Worm (Caenorhabditis elegans) whole organism, mixed stage, embryonic: ENCODE data around the gene sedl-1.
A peak's percentile ranks its signal among the peaks of the same experiment; 100 is the strongest.

Source experiments
- M03D4.4 ChIP-seq: sonication (generic microtip); optimal IDR thresholded peaks from 2 replicates; lab custom pipeline; 2017; ENCODE audit warnings: mild to moderate bottlenecking, missing genetic modification characterization, missing compliant biosample characterization
- bed-3 ChIP-seq: fragments of 200-800 bp; sonication (Bioruptor generic); optimal IDR thresholded peaks from 3 replicates; lab custom pipeline; 2018; ENCODE audit warnings: mild to moderate bottlenecking, missing genetic modification characterization, moderate library complexity, missing compliant biosample characterization
- blmp-1 ChIP-seq: fragments of 150-350 bp; optimal IDR thresholded peaks from 2 replicates; lab custom pipeline; 2014; ENCODE audit warnings: missing biosample characterization, missing genetic modification characterization
- ceh-39 ChIP-seq: fragments of 150-350 bp; optimal IDR thresholded peaks from 2 replicates; lab custom pipeline; 2014; ENCODE audit warnings: missing biosample characterization, missing genetic modification characterization
- ceh-43 ChIP-seq: fragments of 200-800 bp; sonication (Bioruptor generic); optimal IDR thresholded peaks from 2 replicates; lab custom pipeline; 2018; ENCODE audit warnings: mild to moderate bottlenecking, missing genetic modification characterization, moderate library complexity, missing compliant biosample characterization
- ceh-83 ChIP-seq: fragments of 200-800 bp; sonication (Bioruptor generic); optimal IDR thresholded peaks from 2 replicates; lab custom pipeline; 2018; ENCODE audit warnings: mild to moderate bottlenecking, missing genetic modification characterization, missing compliant biosample characterization
- ces-1 ChIP-seq: fragments of 150-350 bp; optimal IDR thresholded peaks from 2 replicates; lab custom pipeline; 2014; ENCODE audit warnings: missing biosample characterization, missing genetic modification reagents, missing genetic modification characterization
- cnd-1 ChIP-seq: fragments of 200-800 bp; sonication (Bioruptor generic); optimal IDR thresholded peaks from 2 replicates; lab custom pipeline; 2018; ENCODE audit warnings: mild to moderate bottlenecking, missing genetic modification characterization, missing compliant biosample characterization
- drap-1 ChIP-seq: fragments of 200-800 bp; sonication (Bioruptor generic); optimal IDR thresholded peaks from 3 replicates; lab custom pipeline; 2018; ENCODE audit warnings: mild to moderate bottlenecking, missing genetic modification characterization, missing compliant biosample characterization
- elt-1 ChIP-seq: sonication (generic microtip); optimal IDR thresholded peaks from 2 replicates; lab custom pipeline; 2017; ENCODE audit warnings: missing genetic modification characterization, mild to moderate bottlenecking, missing compliant biosample characterization, antibody characterized with exemption, moderate library complexity, borderline replicate concordance; ENCODE audit not compliant: insufficient read depth
- elt-3 ChIP-seq: fragments of 150-350 bp; optimal IDR thresholded peaks from 2 replicates; lab custom pipeline; 2014; ENCODE audit warnings: missing biosample characterization, missing genetic modification characterization
- flh-1 ChIP-seq: fragments of 200-800 bp; sonication (Bioruptor generic); optimal IDR thresholded peaks from 2 replicates; lab custom pipeline; 2018; ENCODE audit warnings: mild to moderate bottlenecking, missing genetic modification characterization, moderate library complexity, missing compliant biosample characterization
- ham-2 ChIP-seq: fragments of 200-800 bp; sonication (Bioruptor generic); optimal IDR thresholded peaks from 2 replicates; lab custom pipeline; 2018; ENCODE audit warnings: mild to moderate bottlenecking, missing genetic modification characterization, missing compliant biosample characterization
- hlh-1 ChIP-seq: fragments of 150-350 bp; optimal IDR thresholded peaks from 2 replicates; lab custom pipeline; 2014; ENCODE audit warnings: missing biosample characterization, missing genetic modification reagents, missing genetic modification characterization
- lin-13 ChIP-seq: fragments of 150-350 bp; optimal IDR thresholded peaks from 2 replicates; lab custom pipeline; 2014; ENCODE audit warnings: missing biosample characterization, missing genetic modification characterization
- lin-32 ChIP-seq: fragments of 200-800 bp; sonication (Bioruptor generic); optimal IDR thresholded peaks from 2 replicates; lab custom pipeline; 2018; ENCODE audit warnings: mild to moderate bottlenecking, missing genetic modification characterization, missing compliant biosample characterization
- lsy-2 ChIP-seq: fragments of 150-350 bp; optimal IDR thresholded peaks from 2 replicates; lab custom pipeline; 2014; ENCODE audit warnings: missing biosample characterization, missing genetic modification characterization
- mab-5 ChIP-seq: fragments of 150-350 bp; optimal IDR thresholded peaks from 2 replicates; lab custom pipeline; 2014; ENCODE audit warnings: missing biosample characterization, missing genetic modification characterization
- mep-1 ChIP-seq: fragments of 150-350 bp; optimal IDR thresholded peaks from 2 replicates; lab custom pipeline; 2017; ENCODE audit warnings: missing biosample characterization, missing genetic modification reagents, missing genetic modification characterization, inconsistent platforms
- mls-2 ChIP-seq: sonication (generic microtip); optimal IDR thresholded peaks from 2 replicates; lab custom pipeline; 2016; ENCODE audit warnings: mild to moderate bottlenecking, missing genetic modification characterization, moderate library complexity, missing compliant biosample characterization
- nhr-12 ChIP-seq: fragments of 150-350 bp; optimal IDR thresholded peaks from 2 replicates; lab custom pipeline; 2014; ENCODE audit warnings: missing biosample characterization, missing genetic modification characterization
- nhr-2 ChIP-seq: fragments of 150-350 bp; optimal IDR thresholded peaks from 2 replicates; lab custom pipeline; 2014; ENCODE audit warnings: missing biosample characterization, missing genetic modification characterization
- nhr-237 ChIP-seq: fragments of 150-350 bp; optimal IDR thresholded peaks from 2 replicates; lab custom pipeline; 2014; ENCODE audit warnings: missing biosample characterization, missing genetic modification characterization
- nhr-28 ChIP-seq: fragments of 150-350 bp; optimal IDR thresholded peaks from 2 replicates; lab custom pipeline; 2014; ENCODE audit warnings: missing biosample characterization, missing genetic modification characterization
- nhr-76 ChIP-seq: sonication (generic microtip); optimal IDR thresholded peaks from 2 replicates; lab custom pipeline; 2017; ENCODE audit warnings: missing biosample characterization, missing genetic modification characterization
- pha-4 ChIP-seq: fragments of 150-350 bp; optimal IDR thresholded peaks from 2 replicates; lab custom pipeline; 2018; ENCODE audit warnings: missing biosample characterization, missing genetic modification reagents, missing genetic modification characterization
- sem-2 ChIP-seq: fragments of 200-800 bp; sonication (Bioruptor generic); optimal IDR thresholded peaks from 2 replicates; lab custom pipeline; 2018; ENCODE audit warnings: mild to moderate bottlenecking, missing genetic modification characterization, missing compliant biosample characterization
- snpc-4 ChIP-seq: fragments of 150-350 bp; optimal IDR thresholded peaks from 2 replicates; lab custom pipeline; 2014; ENCODE audit warnings: missing biosample characterization, missing genetic modification characterization
- sptf-1 ChIP-seq: sonication (generic microtip); optimal IDR thresholded peaks from 2 replicates; lab custom pipeline; 2017; ENCODE audit warnings: mild to moderate bottlenecking, missing genetic modification characterization, moderate library complexity, missing compliant biosample characterization
- tbx-8 ChIP-seq: fragments of 200-800 bp; sonication (Bioruptor generic); optimal IDR thresholded peaks from 2 replicates; lab custom pipeline; 2018; ENCODE audit warnings: mild to moderate bottlenecking, missing genetic modification characterization, moderate library complexity, missing compliant biosample characterization
- unc-120 ChIP-seq: sonication (generic microtip); optimal IDR thresholded peaks from 2 replicates; lab custom pipeline; 2017; ENCODE audit warnings: missing genetic modification characterization, missing compliant biosample characterization; ENCODE audit not compliant: poor library complexity, severe bottlenecking
- unc-39 ChIP-seq: fragments of 150-350 bp; optimal IDR thresholded peaks from 2 replicates; lab custom pipeline; 2014; ENCODE audit warnings: missing biosample characterization, missing genetic modification characterization
- unc-62 ChIP-seq: fragments of 150-350 bp; optimal IDR thresholded peaks from 2 replicates; lab custom pipeline; 2014; ENCODE audit warnings: missing biosample characterization, missing genetic modification reagents, missing genetic modification characterization
- zip-8 ChIP-seq: fragments of 150-350 bp; optimal IDR thresholded peaks from 2 replicates; lab custom pipeline; 2014; ENCODE audit warnings: missing biosample characterization, missing genetic modification characterization
- ztf-11 ChIP-seq: fragments of 150-350 bp; optimal IDR thresholded peaks from 2 replicates; lab custom pipeline; 2014; ENCODE audit warnings: missing biosample characterization, missing genetic modification characterization

The sedl-1 gene

DNA sequence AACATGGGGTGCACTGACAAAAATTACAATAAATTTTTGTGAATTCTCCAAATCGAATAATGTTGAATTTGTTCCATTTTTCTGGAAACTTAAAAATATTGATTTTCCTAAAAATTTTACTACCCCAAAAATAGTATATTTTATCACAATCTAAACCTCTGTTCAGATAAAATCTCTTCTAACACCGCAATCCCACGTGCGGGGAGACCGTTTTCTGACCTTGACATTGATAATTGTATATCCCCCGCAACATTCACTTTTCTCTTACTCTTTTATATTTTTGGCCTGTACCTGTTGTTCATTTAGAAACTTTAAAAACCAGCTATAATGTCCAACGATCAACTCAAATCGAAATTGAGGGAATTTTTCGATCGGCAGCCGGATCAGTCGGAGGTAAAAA lies 18.7 kb upstream of the sedl-1 start, which contains the start of gene D1005.2:
TSS of gene D1005.2 (plus strand) at position 230 of the 400 bp plus-strand sequence.
- TF ChIP-seq M03D4.4: no peak
- TF ChIP-seq pha-4 (tag; lab: Kevin White, UChicago): no peak
- no peak for TF ChIP-seq nhr-2 (tag; lab: Kevin White, UChicago)
- TF ChIP-seq unc-62 (GFP tag; lab: Kevin White, UChicago): no peak
- TF ChIP-seq lin-32 (GFP tag; lab: Kevin White, UChicago): no peak
- TF ChIP-seq unc-39 (tag; lab: Kevin White, UChicago): no peak
- no peak for TF ChIP-seq snpc-4
- no peak for TF ChIP-seq ceh-43 (GFP tag; lab: Kevin White, UChicago)
- no peak for TF ChIP-seq zip-8 (tag; lab: Kevin White, UChicago)
- TF ChIP-seq unc-120: no peak
- TF ChIP-seq tbx-8 (GFP tag; lab: Kevin White, UChicago): no peak
- no peak for TF ChIP-seq ces-1
- TF ChIP-seq lsy-2 (tag; lab: Kevin White, UChicago): no peak
- TF ChIP-seq ztf-11: no peak
- no peak for TF ChIP-seq elt-3
- TF ChIP-seq mep-1 (tag; lab: Kevin White, UChicago): no peak
- TF ChIP-seq nhr-28 (tag; lab: Kevin White, UChicago): no peak
- TF ChIP-seq flh-1 (GFP tag; lab: Kevin White, UChicago): no peak

ce11 chrX:1456350-1457080 lies 16.5 kb upstream of the sedl-1 start:
- TF ChIP-seq unc-120: peak; percentile 39
- no peak for TF ChIP-seq ces-1
- peak; percentile 60 for TF ChIP-seq pha-4 (tag; lab: Kevin White, UChicago)
- TF ChIP-seq lsy-2 (tag; lab: Kevin White, UChicago): no peak
- TF ChIP-seq sptf-1 (tag; lab: Kevin White, UChicago): no peak
- TF ChIP-seq hlh-1 (tag; lab: Kevin White, UChicago): peak; percentile 67
- TF ChIP-seq ham-2 (GFP tag; lab: Kevin White, UChicago): no peak
- no peak for TF ChIP-seq mls-2 (tag; lab: Kevin White, UChicago)
- no peak for TF ChIP-seq drap-1 (GFP tag; lab: Kevin White, UChicago)
- TF ChIP-seq nhr-28 (tag; lab: Kevin White, UChicago): no peak
- TF ChIP-seq unc-62 (GFP tag; lab: Kevin White, UChicago): peak; percentile 54
- no peak for TF ChIP-seq zip-8 (tag; lab: Kevin White, UChicago)
- TF ChIP-seq nhr-2 (tag; lab: Kevin White, UChicago): no peak
- TF ChIP-seq tbx-8 (GFP tag; lab: Kevin White, UChicago): no peak
- no peak for TF ChIP-seq ztf-11
- TF ChIP-seq sem-2 (GFP tag; lab: Kevin White, UChicago): no peak

DNA sequence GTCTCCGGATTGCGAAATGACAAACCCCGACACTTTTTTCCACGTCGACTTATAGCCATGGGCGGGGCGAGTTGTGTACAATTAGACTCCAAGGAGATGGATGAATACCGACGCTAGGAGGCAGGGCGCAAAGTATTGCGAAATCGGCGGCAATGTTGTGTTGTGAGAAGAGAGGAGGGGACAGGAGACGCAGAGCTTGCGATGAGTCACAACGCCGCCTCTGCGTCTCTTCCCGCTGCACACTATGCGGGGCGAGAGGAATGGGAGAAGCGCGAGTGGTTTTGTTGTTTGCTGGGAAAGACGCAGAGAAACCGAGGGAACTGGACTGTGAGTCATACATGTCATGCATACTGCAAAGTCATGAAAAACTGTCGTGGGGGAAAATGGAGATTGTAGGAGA lies 14.3 kb upstream of the sedl-1 start:
- TF ChIP-seq nhr-237 (tag; lab: Kevin White, UChicago): peak; percentile 84
- peak; percentile 24 for TF ChIP-seq ztf-11
- peak; percentile 52 for TF ChIP-seq ces-1
- peak; percentile 30 for TF ChIP-seq mep-1 (tag; lab: Kevin White, UChicago)
- no peak for TF ChIP-seq nhr-2 (tag; lab: Kevin White, UChicago)
- TF ChIP-seq sem-2 (GFP tag; lab: Kevin White, UChicago): no peak
- no peak for TF ChIP-seq ceh-83 (GFP tag; lab: Kevin White, UChicago)
- TF ChIP-seq nhr-12 (tag; lab: Kevin White, UChicago): no peak
- peak; percentile 79 for TF ChIP-seq unc-62 (GFP tag; lab: Kevin White, UChicago)
- TF ChIP-seq ceh-39 (tag; lab: Kevin White, UChicago): no peak
- TF ChIP-seq blmp-1 (tag; lab: Kevin White, UChicago): no peak
- no peak for TF ChIP-seq lin-13 (tag; lab: Kevin White, UChicago)
- TF ChIP-seq ham-2 (GFP tag; lab: Kevin White, UChicago): peak; percentile 81
- no peak for TF ChIP-seq zip-8 (tag; lab: Kevin White, UChicago)
- TF ChIP-seq M03D4.4: peak; percentile 66
- no peak for TF ChIP-seq elt-1 (tag; lab: Kevin White, UChicago)
- TF ChIP-seq snpc-4: no peak
- peak; percentile 31 for TF ChIP-seq unc-120
- TF ChIP-seq elt-3: peak; percentile 79
- no peak for TF ChIP-seq flh-1 (GFP tag; lab: Kevin White, UChicago)
- TF ChIP-seq mab-5 (tag; lab: Kevin White, UChicago): no peak
- peak; percentile 51 for TF ChIP-seq sptf-1 (tag; lab: Kevin White, UChicago)
- TF ChIP-seq drap-1 (GFP tag; lab: Kevin White, UChicago): peak; percentile 69
- no peak for TF ChIP-seq ceh-43 (GFP tag; lab: Kevin White, UChicago)
- TF ChIP-seq hlh-1 (tag; lab: Kevin White, UChicago): peak; percentile 58
- peak; percentile 56 for TF ChIP-seq lsy-2 (tag; lab: Kevin White, UChicago)
- peak; percentile 40 for TF ChIP-seq mls-2 (tag; lab: Kevin White, UChicago)
- no peak for TF ChIP-seq tbx-8 (GFP tag; lab: Kevin White, UChicago)
- TF ChIP-seq cnd-1: no peak
- TF ChIP-seq unc-39 (tag; lab: Kevin White, UChicago): no peak
- no peak for TF ChIP-seq nhr-76
- TF ChIP-seq bed-3 (GFP tag; lab: Kevin White, UChicago): no peak
- peak; percentile 79 for TF ChIP-seq pha-4 (tag; lab: Kevin White, UChicago)
